Worm (Caenorhabditis elegans): ENCODE data around the gene gcl-1.

ce11 chrIV:13393246-13393716 lies 19.4 kb downstream of the gcl-1 start:
- TF ChIP-seq duxl-1 (tag; optimal IDR thresholded peaks at IDR 0.05; ENCODE audit: poor library complexity): no peak
- no peak for TF ChIP-seq madf-5 (GFP tag; IDR thresholded peaks at IDR 0.05)
- TF ChIP-seq dmd-9 (GFP tag; IDR thresholded peaks at IDR 0.05): no peak
- TF ChIP-seq F37D6.2 (tag; optimal IDR thresholded peaks at IDR 0.05): no peak
- no peak for TF ChIP-seq aly-2 (tag; optimal IDR thresholded peaks at IDR 0.05)
- no peak for TF ChIP-seq nhr-41 (GFP tag; IDR thresholded peaks at IDR 0.05)
- peak; percentile 21 for TF ChIP-seq mxl-3 (GFP tag; optimal IDR thresholded peaks at IDR 0.05)
- TF ChIP-seq nhr-11 (tag; optimal IDR thresholded peaks at IDR 0.05): no peak
- no peak for TF ChIP-seq ceh-82 (tag; optimal IDR thresholded peaks at IDR 0.05)
- TF ChIP-seq spr-3 (GFP tag; optimal IDR thresholded peaks at IDR 0.05): no peak

All from whole organism, L4 larva.